Fruit fly (Drosophila melanogaster): Measurements from ENCODE around the gene Sgp.

DNA sequence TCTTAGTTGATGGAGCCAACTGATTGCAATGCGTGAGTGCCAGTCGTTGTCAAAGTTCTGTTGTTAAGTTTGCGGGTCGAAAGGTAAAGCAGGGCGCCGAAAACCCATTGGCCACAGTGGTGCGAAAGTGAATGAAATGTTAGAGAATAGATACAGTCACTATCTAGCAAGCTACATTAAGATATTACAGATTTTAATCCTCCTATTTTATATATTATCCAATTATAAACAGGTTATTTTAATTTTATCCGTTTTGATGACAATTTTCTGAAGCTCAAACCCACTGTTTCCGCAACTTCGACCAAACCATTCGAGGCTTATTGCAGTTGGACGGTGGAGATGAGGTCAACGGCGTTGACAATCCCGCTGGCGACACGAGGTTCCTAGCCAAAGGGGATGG lies 33.0 kb downstream of the Sgp start:
- no peak for TF ChIP-seq tj (GFP tag; optimal IDR thresholded peaks at IDR 0.05)
- no peak for TF ChIP-seq ovo (GFP tag; optimal IDR thresholded peaks at IDR 0.05)
- TF ChIP-seq CG1620 (GFP tag; optimal IDR thresholded peaks at IDR 0.05) = no peak

Data from whole organism, adult.